Fruit fly (Drosophila melanogaster) whole organism, embryonic: ENCODE data around the gene CG5191.
A peak's percentile ranks its signal among the peaks of the same experiment; 100 is the strongest.

Experiments
- Atf-2 ChIP-seq: fragments of 200-800 bp; sonication (Bioruptor generic); optimal IDR thresholded peaks from 2 replicates; lab custom pipeline; 2016; ENCODE audit warnings: missing biosample characterization, missing genetic modification characterization
- Atf6 ChIP-seq: fragments of 200-800 bp; sonication (Bioruptor generic); IDR thresholded peaks from 2 replicates; pipeline ENCODE4 v1.3.6; 2022; ENCODE audit warnings: missing biosample characterization, missing genetic modification characterization
- Bdp1 ChIP-seq: fragments of 200-800 bp; sonication (Bioruptor generic); optimal IDR thresholded peaks from 3 replicates; lab custom pipeline; 2016; ENCODE audit warnings: missing biosample characterization, missing genetic modification characterization
- Bgb ChIP-seq: fragments of 200-800 bp; sonication (Bioruptor generic); IDR thresholded peaks from 2 replicates; pipeline ENCODE4 v1.3.6; 2022; ENCODE audit warnings: missing biosample characterization, missing genetic modification characterization; ENCODE audit not compliant: partially characterized antibody
- CG10321 ChIP-seq: fragments of 200-800 bp; sonication (Bioruptor generic); IDR thresholded peaks from 2 replicates; pipeline ENCODE4 v1.3.6; 2022; ENCODE audit warnings: missing biosample characterization, missing genetic modification characterization
- CG10431 ChIP-seq: fragments of 200-800 bp; sonication (Bioruptor generic); optimal IDR thresholded peaks from 3 replicates; lab custom pipeline; 2018; ENCODE audit warnings: missing biosample characterization, mild to moderate bottlenecking, missing genetic modification characterization
- CG10543 ChIP-seq: fragments of 200-800 bp; sonication (Bioruptor generic); optimal IDR thresholded peaks from 3 replicates; lab custom pipeline; 2017; ENCODE audit warnings: missing biosample characterization, mild to moderate bottlenecking, missing genetic modification characterization, moderate library complexity
- CG13624 ChIP-seq: fragments of 200-800 bp; sonication (Bioruptor generic); optimal IDR thresholded peaks from 2 replicates; lab custom pipeline; 2016; ENCODE audit warnings: missing biosample characterization, missing genetic modification characterization
- CG14441 ChIP-seq: fragments of 200-800 bp; sonication (Bioruptor generic); IDR thresholded peaks from 2 replicates; pipeline ENCODE4 v1.3.6; 2022; ENCODE audit warnings: missing biosample characterization, missing genetic modification characterization
- CG1603 ChIP-seq: fragments of 200-800 bp; sonication (Bioruptor generic); optimal IDR thresholded peaks from 2 replicates; lab custom pipeline; 2019; ENCODE audit warnings: missing biosample characterization, mild to moderate bottlenecking, missing genetic modification characterization, moderate library complexity
- CG17359 ChIP-seq: fragments of 200-800 bp; sonication (Bioruptor generic); optimal IDR thresholded peaks from 3 replicates; lab custom pipeline; 2018; ENCODE audit warnings: missing biosample characterization, mild to moderate bottlenecking, missing genetic modification characterization, moderate library complexity
- CG17612 ChIP-seq: fragments of 200-800 bp; sonication (Bioruptor generic); IDR thresholded peaks from 2 replicates; pipeline ENCODE4 v1.3.6; 2022; ENCODE audit warnings: missing biosample characterization, missing genetic modification characterization
- CG2202 ChIP-seq: fragments of 200-800 bp; sonication (Bioruptor generic); optimal IDR thresholded peaks from 2 replicates; lab custom pipeline; 2018; ENCODE audit warnings: missing biosample characterization, mild to moderate bottlenecking, missing genetic modification characterization
- CG2678 ChIP-seq: fragments of 200-800 bp; sonication (Bioruptor generic); optimal IDR thresholded peaks from 3 replicates; lab custom pipeline; 2019; ENCODE audit warnings: missing biosample characterization, mild to moderate bottlenecking, missing genetic modification characterization, moderate library complexity
- CG30020 ChIP-seq: fragments of 200-800 bp; optimal IDR thresholded peaks from 2 replicates; lab custom pipeline; 2019; ENCODE audit warnings: missing biosample characterization, mild to moderate bottlenecking, missing genetic modification characterization, moderate library complexity
- CG3065 ChIP-seq: fragments of 200-800 bp; sonication (Bioruptor generic); optimal IDR thresholded peaks from 2 replicates; lab custom pipeline; 2016; ENCODE audit warnings: missing biosample characterization, missing genetic modification characterization
- CG3163 ChIP-seq: fragments of 200-800 bp; sonication (Bioruptor generic); optimal IDR thresholded peaks from 3 replicates; lab custom pipeline; 2016; ENCODE audit warnings: missing biosample characterization, missing genetic modification characterization
- CG34224 ChIP-seq: fragments of 200-800 bp; sonication (Bioruptor generic); IDR thresholded peaks from 3 replicates; pipeline ENCODE4 v1.3.6; 2022; ENCODE audit warnings: missing biosample characterization, missing genetic modification characterization; ENCODE audit not compliant: partially characterized antibody
- CG42726 ChIP-seq: fragments of 200-800 bp; sonication (Bioruptor generic); IDR thresholded peaks from 2 replicates; pipeline ENCODE4 v1.3.6; 2022; ENCODE audit warnings: missing biosample characterization, missing genetic modification characterization; ENCODE audit not compliant: partially characterized antibody
- CG4820 ChIP-seq: fragments of 200-800 bp; sonication (Bioruptor generic); optimal IDR thresholded peaks from 3 replicates; lab custom pipeline; 2016; ENCODE audit warnings: missing biosample characterization, missing genetic modification characterization
- CG5245 ChIP-seq: fragments of 200-800 bp; sonication (Bioruptor generic); optimal IDR thresholded peaks from 3 replicates; lab custom pipeline; 2016; ENCODE audit warnings: missing biosample characterization, missing genetic modification characterization
- CG6689 ChIP-seq: fragments of 200-800 bp; sonication (Bioruptor generic); IDR thresholded peaks from 2 replicates; pipeline ENCODE4 v1.3.6; 2022; ENCODE audit warnings: missing biosample characterization, missing genetic modification characterization
- CG6813 ChIP-seq: fragments of 200-800 bp; sonication (Bioruptor generic); optimal IDR thresholded peaks from 2 replicates; lab custom pipeline; 2017; ENCODE audit warnings: missing biosample characterization, missing genetic modification characterization, mild to moderate bottlenecking, moderate library complexity, missing genetic modification reagents
- CG8089 ChIP-seq: fragments of 200-800 bp; sonication (Bioruptor generic); optimal IDR thresholded peaks from 3 replicates; lab custom pipeline; 2016; ENCODE audit warnings: missing biosample characterization, missing genetic modification characterization
- Dip2 ChIP-seq: fragments of 200-800 bp; sonication (Bioruptor generic); IDR thresholded peaks from 2 replicates; pipeline ENCODE4 v1.3.6; 2022; ENCODE audit warnings: missing biosample characterization, missing genetic modification characterization
- Dref ChIP-seq: fragments of 200-800 bp; sonication (Bioruptor generic); IDR thresholded peaks from 2 replicates; pipeline ENCODE4 v1.3.6; 2022; ENCODE audit warnings: missing biosample characterization, missing genetic modification characterization
- Elba2 ChIP-seq: fragments of 200-800 bp; sonication (Bioruptor generic); optimal IDR thresholded peaks from 3 replicates; lab custom pipeline; 2016; ENCODE audit warnings: missing biosample characterization, missing genetic modification characterization
- GATAe ChIP-seq: fragments of 200-800 bp; sonication (Bioruptor generic); conservative IDR thresholded peaks from 2 replicates; pipeline ENCODE4 v1.3.6; 2022; ENCODE audit warnings: missing biosample characterization, missing genetic modification characterization
- HLH4C ChIP-seq: fragments of 200-800 bp; sonication (Bioruptor generic); IDR thresholded peaks from 3 replicates; pipeline ENCODE4 v1.3.6; 2022; ENCODE audit warnings: missing biosample characterization, missing genetic modification characterization; ENCODE audit not compliant: partially characterized antibody
- HLH54F ChIP-seq: fragments of 200-800 bp; sonication (Bioruptor generic); optimal IDR thresholded peaks from 3 replicates; lab custom pipeline; 2016; ENCODE audit warnings: missing biosample characterization, missing genetic modification characterization
- Lhr ChIP-seq: fragments of 200-800 bp; sonication (Bioruptor generic); optimal IDR thresholded peaks from 3 replicates; lab custom pipeline; 2017; ENCODE audit warnings: mild to moderate bottlenecking, missing biosample characterization, missing genetic modification reagents, missing genetic modification characterization
- NFAT ChIP-seq: fragments of 200-800 bp; sonication (Bioruptor generic); IDR thresholded peaks from 2 replicates; pipeline ENCODE4 v1.3.6; 2022; ENCODE audit warnings: missing biosample characterization, missing genetic modification characterization
- NfI ChIP-seq: fragments of 200-800 bp; sonication (Bioruptor generic); optimal IDR thresholded peaks from 3 replicates; lab custom pipeline; 2018; ENCODE audit warnings: missing biosample characterization, mild to moderate bottlenecking, missing genetic modification characterization, moderate library complexity
- Poxn ChIP-seq: fragments of 200-800 bp; sonication (Bioruptor generic); IDR thresholded peaks from 2 replicates; pipeline ENCODE4 v1.3.6; 2022; ENCODE audit warnings: missing biosample characterization, missing genetic modification characterization
- Sin3A ChIP-seq: fragments of >200 bp; optimal IDR thresholded peaks from 2 replicates; lab custom pipeline; 2018
- Stat92E ChIP-seq, 3 experiments: fragments of >200 bp in 2 of 3; fragments of 200-800 bp in 1 of 3; sonication (Bioruptor generic) in 1 of 3; optimal IDR thresholded peaks; 2 replicates each; lab custom pipeline; 2017 to 2019; ENCODE audit warnings: missing biosample characterization in 3 of 3, missing genetic modification characterization in 3 of 3, mild to moderate bottlenecking in 1 of 3, moderate library complexity in 1 of 3
- Usf ChIP-seq: fragments of 200-800 bp; sonication (Bioruptor generic); optimal IDR thresholded peaks from 2 replicates; lab custom pipeline; 2017; ENCODE audit warnings: missing genotype, missing biosample characterization, missing genetic modification characterization
- Xbp1 ChIP-seq: fragments of 200-800 bp; sonication (Bioruptor generic); optimal IDR thresholded peaks from 3 replicates; lab custom pipeline; 2016; ENCODE audit warnings: missing biosample characterization, mild to moderate bottlenecking, missing genetic modification characterization
- chinmo ChIP-seq: fragments of 200-800 bp; sonication (Bioruptor generic); IDR thresholded peaks from 4 replicates; pipeline ENCODE4 v1.3.6; 2022; ENCODE audit warnings: missing biosample characterization, missing genetic modification characterization; ENCODE audit not compliant: partially characterized antibody
- disco-r ChIP-seq: fragments of 200-800 bp; sonication (Bioruptor generic); optimal IDR thresholded peaks from 2 replicates; lab custom pipeline; 2016; ENCODE audit warnings: missing biosample characterization, missing genetic modification characterization
- kah ChIP-seq: fragments of 200-800 bp; sonication (Bioruptor generic); optimal IDR thresholded peaks from 2 replicates; lab custom pipeline; 2018; ENCODE audit warnings: missing biosample characterization, mild to moderate bottlenecking, missing genetic modification characterization
- mirr ChIP-seq: fragments of 200-800 bp; sonication (Bioruptor generic); optimal IDR thresholded peaks from 3 replicates; lab custom pipeline; 2018; ENCODE audit warnings: missing biosample characterization, mild to moderate bottlenecking, missing genetic modification characterization
- pho ChIP-seq: fragments of 200-800 bp; sonication (Bioruptor generic); optimal IDR thresholded peaks from 2 replicates; lab custom pipeline; 2016; ENCODE audit warnings: missing biosample characterization, missing genetic modification characterization
- slou ChIP-seq: fragments of 200-800 bp; sonication (Bioruptor generic); optimal IDR thresholded peaks from 3 replicates; lab custom pipeline; 2016; ENCODE audit warnings: missing biosample characterization, missing genetic modification characterization
- stwl ChIP-seq: fragments of 200-800 bp; sonication (Bioruptor generic); optimal IDR thresholded peaks from 3 replicates; lab custom pipeline; 2018; ENCODE audit warnings: missing biosample characterization, mild to moderate bottlenecking, missing genetic modification characterization, moderate library complexity
- sug ChIP-seq: fragments of 200-800 bp; optimal IDR thresholded peaks from 2 replicates; lab custom pipeline; 2019; ENCODE audit warnings: missing biosample characterization, mild to moderate bottlenecking, missing genetic modification characterization, moderate library complexity
- tx ChIP-seq: fragments of 200-800 bp; sonication (Bioruptor generic); optimal IDR thresholded peaks from 2 replicates; lab custom pipeline; 2016; ENCODE audit warnings: missing biosample characterization, missing genetic modification characterization
- wek ChIP-seq: fragments of 200-800 bp; sonication (Bioruptor generic); optimal IDR thresholded peaks from 3 replicates; lab custom pipeline; 2018; ENCODE audit warnings: missing biosample characterization, mild to moderate bottlenecking, missing genetic modification characterization, moderate library complexity
- zfh2 ChIP-seq: fragments of 200-800 bp; sonication (Bioruptor generic); optimal IDR thresholded peaks from 2 replicates; lab custom pipeline; 2016; ENCODE audit warnings: missing biosample characterization, missing genetic modification characterization

CG5191 gene

DNA sequence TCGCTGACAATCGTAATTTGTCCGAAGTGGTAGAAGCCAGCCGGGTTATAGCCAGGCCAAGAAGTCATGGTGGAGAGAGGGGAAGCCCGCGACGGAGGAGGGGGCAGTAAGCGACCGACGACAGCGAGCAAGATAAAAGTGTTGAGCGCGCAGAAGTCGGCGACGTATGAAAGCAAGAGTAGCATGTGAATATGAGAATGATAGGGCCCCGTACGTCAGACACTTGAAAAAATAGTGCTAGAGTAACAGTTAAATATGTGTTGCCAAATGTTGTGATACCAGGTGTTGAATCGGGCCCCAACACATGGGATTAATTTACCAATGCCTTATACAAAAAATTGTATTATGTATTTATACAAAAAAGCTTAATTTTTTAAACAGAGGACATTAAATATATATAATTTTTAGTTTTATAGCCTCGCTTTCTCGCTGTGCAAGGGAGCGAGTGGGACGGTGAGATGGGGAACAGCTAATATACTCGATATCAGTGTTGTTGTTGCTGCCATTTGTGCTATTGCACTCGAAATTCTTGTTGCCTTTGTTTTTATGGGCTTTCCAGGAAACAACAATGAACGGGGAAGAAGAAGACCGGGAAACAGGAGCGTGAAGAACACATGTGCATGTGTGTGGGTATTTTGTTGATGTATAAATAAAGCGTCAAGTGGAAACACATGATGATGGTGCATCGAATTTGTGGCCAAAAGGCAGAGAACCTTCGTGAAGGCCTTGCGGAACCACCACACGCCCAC, 10.6 kb upstream of the CG5191 start (continued):
- TF ChIP-seq Elba2 (no peak), sug (tag; lab: Kevin White, UChicago) (peak; percentile 87), wek (GFP tag; lab: Kevin White, UChicago) (no peak), CG3065 (GFP tag; lab: Kevin White, UChicago) (peak; percentile 56), CG5245 (GFP tag; lab: Kevin White, UChicago) (peak; percentile 75), pho (GFP tag; lab: Kevin White, UChicago) (peak; percentile 17), CG1603 (tag; lab: Kevin White, UChicago) (peak; percentile 42), CG17359 (peak; percentile 88), CG4820 (GFP tag; lab: Kevin White, UChicago) (peak; percentile 86), Bdp1 (GFP tag; lab: Kevin White, UChicago) (peak; percentile 23), Dref (GFP tag; lab: Robert Waterston, UW) (0 out of 2 replicates have a peak, but pooled peaks have one; percentile 18), CG34224 (GFP tag; lab: Robert Waterston, UW) (no peak), Stat92E (GFP tag; optimal IDR thresholded peaks at IDR 0.05; lab: Kevin White, UChicago) (peak in 1 of 3 experiments; percentile 100), CG3163 (GFP tag; lab: Kevin White, UChicago) (no peak), CG8089 (GFP tag; lab: Kevin White, UChicago) (no peak), chinmo (GFP tag; lab: Robert Waterston, UW) (peak; percentile 59; the same call in 3 of the 4 replicates), slou (GFP tag; lab: Kevin White, UChicago) (peak; percentile 20), CG10321 (GFP tag; lab: Robert Waterston, UW) (peak; percentile 54), CG10431 (GFP tag; lab: Kevin White, UChicago) (peak; percentile 55), Xbp1 (peak; percentile 84), HLH54F (GFP tag; lab: Kevin White, UChicago) (peak; percentile 43), Lhr (GFP tag; lab: Kevin White, UChicago) (peak; percentile 65), CG2678 (peak; percentile 93), Atf-2 (GFP tag; lab: Kevin White, UChicago) (no peak), mirr (GFP tag; lab: Kevin White, UChicago) (peak; percentile 93), kah (peak; percentile 61), Usf (peak; percentile 76), zfh2 (GFP tag; lab: Kevin White, UChicago) (peak; percentile 14), CG14441 (peak; percentile 80), CG42726 (GFP tag; lab: Robert Waterston, UW) (0 out of 2 replicates have a peak, but pooled peaks have one; percentile 27), Poxn (GFP tag; lab: Robert Waterston, UW) (0 out of 2 replicates have a peak, but pooled peaks have one; percentile 39), CG2202 (tag; lab: Kevin White, UChicago) (peak; percentile 75), Bgb (GFP tag; lab: Robert Waterston, UW) (peak; percentile 35; the same call in 1 of the 2 replicates), NFAT (GFP tag; lab: Robert Waterston, UW) (peak; percentile 33; the same call in 1 of the 2 replicates), Sin3A (lab: Kevin White, UChicago) (no peak), CG30020 (tag; lab: Kevin White, UChicago) (peak; percentile 44), CG10543 (GFP tag; lab: Kevin White, UChicago) (peak; percentile 90), CG17612 (GFP tag; lab: Robert Waterston, UW) (peak; percentile 56), Dip2 (GFP tag; lab: Robert Waterston, UW) (peak; percentile 54; the same call in 1 of the 2 replicates), CG6813 (peak; percentile 78), NfI (GFP tag; lab: Kevin White, UChicago) (peak; percentile 88), CG13624 (no peak), HLH4C (no peak), GATAe (GFP tag; lab: Robert Waterston, UW) (peak; percentile 75), CG6689 (GFP tag; lab: Robert Waterston, UW) (peak; percentile 89), disco-r (no peak), Atf6 (GFP tag; lab: Robert Waterston, UW) (peak; percentile 87), stwl (tag; lab: Kevin White, UChicago) (peak; percentile 4), tx (GFP tag; lab: Kevin White, UChicago) (no peak)
